ENCODE assay signal across 2 fruit fly cellular contexts in the genomic region with DNA sequence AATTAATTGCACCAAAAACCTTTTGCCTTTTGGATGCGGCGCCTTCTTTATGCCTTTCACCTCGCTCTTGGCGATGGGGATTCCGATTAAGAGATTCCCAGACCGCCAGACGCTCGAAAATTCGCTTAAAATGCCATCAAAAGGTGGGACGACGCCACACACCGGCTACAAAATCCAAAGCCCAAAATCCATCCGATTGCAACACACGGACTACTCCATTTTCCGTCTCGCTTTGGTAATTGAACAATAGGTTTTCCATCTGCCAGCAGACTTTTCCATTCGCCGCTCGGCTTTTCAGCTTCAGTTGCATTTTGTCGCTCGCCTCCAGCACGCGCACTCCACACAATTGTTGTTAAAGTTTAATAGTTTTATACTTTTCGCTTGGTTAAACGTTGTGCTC.
TF ChIP-seq lines count a peak whose summit lies in the region.

Gene qtc, plus strand, starts transcription at position 301 of the 400 bp plus-strand sequence.

- TF ChIP-seq CTCF in whole organism, embryonic (GFP tag; optimal IDR thresholded peaks at IDR 0.05; lab: Kevin White, UChicago) = no peak

TF ChIP-seq in whole organism, embryonic, 481 proteins besides CTCF, POLR2A, EP300 and RAD21:
- TF ChIP-seq schlank (tag; optimal IDR thresholded peaks at IDR 0.05; lab: Kevin White, UChicago) (no peak), CG6791 (GFP tag; IDR thresholded peaks at IDR 0.05; lab: Robert Waterston, UW; ENCODE audit: partially characterized antibody) (peak; percentile 27; the same call in 1 of the 3 replicates)

TF ChIP-seq in whole organism, prepupa, 60 proteins besides CTCF, POLR2A, EP300 and RAD21:
- TF ChIP-seq CG11902 (GFP tag; optimal IDR thresholded peaks at IDR 0.05; lab: Kevin White, UChicago) (no peak), CG6163 (GFP tag; IDR thresholded peaks at IDR 0.05; lab: Robert Waterston, UW) (0 out of 3 replicates have a peak, but pooled peaks have one; percentile 8), spab (GFP tag; optimal IDR thresholded peaks at IDR 0.05; lab: Kevin White, UChicago) (no peak), CG8632 (GFP tag; optimal IDR thresholded peaks at IDR 0.05; lab: Kevin White, UChicago) (no peak), CG6276 (GFP tag; optimal IDR thresholded peaks at IDR 0.05; lab: Kevin White, UChicago) (no peak)
